Worm (Caenorhabditis elegans): Measurements from ENCODE around the gene Y54G9A.5.
A peak's percentile ranks its signal among the peaks of the same experiment; 100 is the strongest.

The Y54G9A.5 gene

ce11 chrII:13771335-13771734 is 48.5 kb downstream of the Y54G9A.5 start, which contains the start of gene C01B9.1:
C01B9.1 (plus strand) TSS chrII:13771575.
- TF ChIP-seq pha-4 (GFP tag; IDR thresholded peaks at IDR 0.05) = no peak
- no peak for TF ChIP-seq pha-4 (tag; optimal IDR thresholded peaks at IDR 0.05)
- TF ChIP-seq R02D3.7 (tag; optimal IDR thresholded peaks at IDR 0.05) = no peak
- no peak for TF ChIP-seq tag-97 (GFP tag; IDR thresholded peaks at IDR 0.05)
- TF ChIP-seq dmd-9 (GFP tag; IDR thresholded peaks at IDR 0.05) = no peak
- no peak for TF ChIP-seq Y105C5A.15 (GFP tag; IDR thresholded peaks at IDR 0.05)
- TF ChIP-seq nhr-77 (tag; optimal IDR thresholded peaks at IDR 0.05) = peak; percentile 36
- no peak for TF ChIP-seq snpc-1.2 (GFP tag; IDR thresholded peaks at IDR 0.05)
- no peak for TF ChIP-seq T26A8.4 (GFP tag; IDR thresholded peaks at IDR 0.05)
- peak; percentile 81 for TF ChIP-seq pqm-1 (tag; optimal IDR thresholded peaks at IDR 0.05)
- no peak for TF ChIP-seq skn-1 (tag; optimal IDR thresholded peaks at IDR 0.05)
- TF ChIP-seq hlh-30 (tag; optimal IDR thresholded peaks at IDR 0.05; ENCODE audit: insufficient read depth) = no peak
- no peak for TF ChIP-seq ceh-44 (GFP tag; IDR thresholded peaks at IDR 0.05)
- no peak for TF ChIP-seq nhr-237 (tag; optimal IDR thresholded peaks at IDR 0.05)
- no peak for TF ChIP-seq fkh-10 (GFP tag; optimal IDR thresholded peaks at IDR 0.05)
- no peak for TF ChIP-seq daf-16 (GFP tag; optimal IDR thresholded peaks at IDR 0.05)
- peak; percentile 49 for TF ChIP-seq daf-16 (tag; optimal IDR thresholded peaks at IDR 0.05)
- TF ChIP-seq Y75B8A.6 (GFP tag; IDR thresholded peaks at IDR 0.05) = no peak
- TF ChIP-seq nhr-10 (tag; optimal IDR thresholded peaks at IDR 0.05) = no peak
- peak; percentile 68 for TF ChIP-seq nhr-28 (tag; optimal IDR thresholded peaks at IDR 0.05)
- TF ChIP-seq fos-1 (tag; optimal IDR thresholded peaks at IDR 0.05) = no peak
- no peak for TF ChIP-seq daf-8 (GFP tag; IDR thresholded peaks at IDR 0.05)
- TF ChIP-seq madf-5 (GFP tag; IDR thresholded peaks at IDR 0.05) = no peak
- TF ChIP-seq egl-43 (GFP tag; IDR thresholded peaks at IDR 0.05) = no peak
